Fruit fly (Drosophila melanogaster): ENCODE results near the gene fws.

DNA sequence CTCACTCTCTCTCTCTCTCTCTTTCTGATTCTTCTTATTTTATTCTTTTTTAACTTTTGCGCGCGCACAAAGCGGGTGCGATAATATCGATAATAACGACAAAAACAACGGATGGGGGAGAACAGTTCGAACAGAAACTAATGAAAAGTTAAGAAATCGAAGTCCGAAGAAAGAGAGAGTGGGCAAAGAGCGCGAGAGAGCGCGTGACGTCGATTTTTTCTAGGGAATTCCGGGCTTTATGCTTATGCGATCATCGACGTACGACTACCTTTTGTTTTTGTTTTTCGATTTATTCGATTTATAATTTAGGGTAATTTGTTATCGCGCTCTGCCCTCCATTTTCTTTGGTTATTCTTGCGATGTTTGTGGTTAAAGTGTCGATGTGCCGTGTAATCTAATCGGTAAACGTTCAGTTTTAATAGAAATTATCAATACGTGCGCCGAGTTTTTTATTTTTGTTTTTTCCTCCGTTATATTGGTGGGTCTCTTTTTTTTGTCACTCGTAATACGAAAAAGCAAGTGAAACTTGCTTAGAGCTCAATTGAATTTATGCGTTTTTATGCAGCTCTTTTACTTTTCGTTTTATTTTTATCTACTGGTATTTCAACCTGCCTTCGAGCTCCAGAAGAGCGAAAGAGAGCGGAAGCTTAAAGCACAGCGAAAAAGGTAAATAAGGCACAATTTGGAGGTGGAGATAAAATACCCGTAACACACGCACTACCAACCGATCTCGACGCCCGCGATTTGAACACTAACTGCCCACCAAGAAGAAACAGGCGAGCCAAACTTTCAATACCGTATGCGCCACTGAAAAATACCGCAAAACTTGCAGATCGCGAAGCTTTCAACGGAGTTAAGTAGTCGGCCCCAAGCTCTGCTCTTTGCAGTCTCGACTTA lies 31.0 kb downstream of the fws start, which contains the start of gene dl:
- TF ChIP-seq Myc (optimal IDR thresholded peaks at IDR 0.05) (no peak), psq (optimal IDR thresholded peaks at IDR 0.05) (no peak), ttk (optimal IDR thresholded peaks at IDR 0.05) (no peak), h (optimal IDR thresholded peaks at IDR 0.05) (no peak), insv (optimal IDR thresholded peaks at IDR 0.05) (no peak), Sin3A (optimal IDR thresholded peaks at IDR 0.05) (no peak)
